Fruit fly (Drosophila melanogaster): ENCODE data around the gene Ten-a.

The Ten-a gene

dm6 chrX:12206226-12206625 lies 162.7 kb downstream of the Ten-a start:
- TF ChIP-seq Mes4 (GFP tag; optimal IDR thresholded peaks at IDR 0.05) (no peak), cad (GFP tag; optimal IDR thresholded peaks at IDR 0.05) (peak; percentile 77), Dbx (GFP tag; IDR thresholded peaks at IDR 0.05) (no peak), hkb (optimal IDR thresholded peaks at IDR 0.05) (no peak), hkb (GFP tag; IDR thresholded peaks at IDR 0.05) (no peak), unpg (GFP tag; optimal IDR thresholded peaks at IDR 0.05) (no peak), CG3407 (GFP tag; optimal IDR thresholded peaks at IDR 0.05) (peak; percentile 86), twi (tag; optimal IDR thresholded peaks at IDR 0.05) (peak; percentile 60), ewg (GFP tag; optimal IDR thresholded peaks at IDR 0.05) (no peak), CG11504 (tag; optimal IDR thresholded peaks at IDR 0.05) (no peak)

DNA sequence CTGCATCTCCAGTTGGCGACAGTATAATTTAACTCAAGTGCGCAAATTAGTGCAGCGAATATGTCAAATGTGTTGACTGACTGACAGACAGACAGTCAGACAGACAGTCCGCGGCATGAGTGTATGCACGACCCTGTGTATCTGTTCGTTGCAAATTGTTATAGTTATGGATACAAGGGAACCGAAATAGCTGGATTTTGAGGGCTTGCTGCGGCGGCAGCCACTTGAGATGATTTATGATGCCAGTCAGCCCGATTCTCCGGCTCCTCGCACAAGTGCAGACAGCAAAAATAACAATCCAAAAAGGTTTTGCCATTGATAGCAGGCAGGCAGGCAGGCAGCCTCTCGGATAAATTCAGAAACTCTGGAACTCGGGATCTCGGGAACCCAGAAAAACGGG lies 163.7 kb downstream of the Ten-a start:
- TF ChIP-seq Six4 (GFP tag; optimal IDR thresholded peaks at IDR 0.05) (no peak), her (GFP tag; optimal IDR thresholded peaks at IDR 0.05) (no peak), CG11695 (GFP tag; IDR thresholded peaks at IDR 0.05) (peak; percentile 49; the same call in 1 of the 3 replicates), CG2116 (GFP tag; optimal IDR thresholded peaks at IDR 0.05) (no peak), Sin3A (optimal IDR thresholded peaks at IDR 0.05) (no peak), CG4617 (GFP tag; optimal IDR thresholded peaks at IDR 0.05; ENCODE audit: borderline replicate concordance) (no peak), trh (GFP tag; optimal IDR thresholded peaks at IDR 0.05) (no peak), CG8089 (GFP tag; optimal IDR thresholded peaks at IDR 0.05) (no peak), CG12219 (GFP tag; optimal IDR thresholded peaks at IDR 0.05) (no peak), Dad (GFP tag; optimal IDR thresholded peaks at IDR 0.05) (no peak), twi (tag; optimal IDR thresholded peaks at IDR 0.05) (peak; percentile 15), tll (GFP tag; optimal IDR thresholded peaks at IDR 0.05) (peak in 1 of 2 experiments; percentile 56), YL-1 (GFP tag; optimal IDR thresholded peaks at IDR 0.05) (no peak), CG3407 (GFP tag; optimal IDR thresholded peaks at IDR 0.05) (no peak), zen (tag; optimal IDR thresholded peaks at IDR 0.05) (peak; percentile 41), CG7839 (tag; optimal IDR thresholded peaks at IDR 0.05) (no peak), CG12155 (GFP tag; optimal IDR thresholded peaks at IDR 0.05) (no peak), H2.0 (GFP tag; IDR thresholded peaks at IDR 0.05) (no peak), prd (optimal IDR thresholded peaks at IDR 0.05) (no peak), prd (GFP tag; IDR thresholded peaks at IDR 0.05) (no peak), Hmx (GFP tag; optimal IDR thresholded peaks at IDR 0.05) (no peak), cad (GFP tag; optimal IDR thresholded peaks at IDR 0.05) (peak; percentile 87), HHEX (GFP tag; optimal IDR thresholded peaks at IDR 0.05) (no peak), E2f2 (GFP tag; IDR thresholded peaks at IDR 0.05) (no peak), kay (GFP tag; optimal IDR thresholded peaks at IDR 0.05) (no peak), CG15479 (GFP tag; optimal IDR thresholded peaks at IDR 0.05) (peak; percentile 73), hth (optimal IDR thresholded peaks at IDR 0.05) (peak; percentile 38), ind (GFP tag; optimal IDR thresholded peaks at IDR 0.05) (no peak), bsh (GFP tag; optimal IDR thresholded peaks at IDR 0.05) (no peak), sens (GFP tag) (no peak)

dm6 chrX:12207595-12207994 lies 164.1 kb downstream of the Ten-a start:
- TF ChIP-seq gem (tag; optimal IDR thresholded peaks at IDR 0.05) (peak; percentile 11), Lim3 (GFP tag; IDR thresholded peaks at IDR 0.05) (no peak), zf30C (GFP tag; optimal IDR thresholded peaks at IDR 0.05) (peak; percentile 30), pita (GFP tag; optimal IDR thresholded peaks at IDR 0.05) (no peak), dmrt11E (tag; optimal IDR thresholded peaks at IDR 0.05) (peak; percentile 19), CG18764 (GFP tag; optimal IDR thresholded peaks at IDR 0.05) (no peak), CG18619 (GFP tag; optimal IDR thresholded peaks at IDR 0.05) (no peak), sens (GFP tag) (peak; percentile 65), CTCF (GFP tag; optimal IDR thresholded peaks at IDR 0.05) (no peak), eve (GFP tag; optimal IDR thresholded peaks at IDR 0.05) (peak in 1 of 2 experiments; percentile 24)
